Fruit fly (Drosophila melanogaster): ENCODE data around the gene CG9806.

The CG9806 gene

DNA sequence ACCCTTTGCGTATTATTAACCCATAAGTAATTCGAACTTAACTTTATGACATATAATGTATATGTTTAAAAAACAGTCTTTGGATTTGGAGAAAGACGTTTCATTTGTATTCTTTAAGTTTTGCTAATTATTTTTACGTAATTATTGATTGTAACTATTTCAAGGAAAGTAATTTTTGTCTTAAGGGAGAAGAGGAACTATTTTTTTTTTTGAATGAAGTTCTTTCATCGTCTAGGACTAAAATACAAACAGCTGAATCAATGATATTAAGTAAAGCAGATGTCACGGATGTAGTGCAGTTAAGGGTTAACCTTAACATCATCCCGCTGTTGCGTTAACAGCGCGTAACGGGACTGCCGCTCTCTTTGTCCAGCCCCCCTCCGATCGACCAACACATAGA, 2.0 kb upstream of the CG9806 start (continued):
- TF ChIP-seq Dp (GFP tag; optimal IDR thresholded peaks at IDR 0.05) (no peak), row (GFP tag; IDR thresholded peaks at IDR 0.05) (peak; percentile 47; the same call in 2 of the 3 replicates), slbo (GFP tag; IDR thresholded peaks at IDR 0.05) (no peak), H15 (GFP tag; IDR thresholded peaks at IDR 0.05) (no peak), ems (GFP tag; optimal IDR thresholded peaks at IDR 0.05) (peak; percentile 20), CG11560 (tag; IDR thresholded peaks at IDR 0.05) (no peak), tna (GFP tag; IDR thresholded peaks at IDR 0.05; ENCODE audit: partially characterized antibody) (no peak), Hsf (GFP tag; optimal IDR thresholded peaks at IDR 0.05) (peak; percentile 61), CG11723 (GFP tag; optimal IDR thresholded peaks at IDR 0.05) (no peak), E2f2 (GFP tag; IDR thresholded peaks at IDR 0.05) (no peak; the same call in 1 of the 2 replicates), CG6813 (GFP tag; optimal IDR thresholded peaks at IDR 0.05) (no peak), sob (GFP tag; IDR thresholded peaks at IDR 0.05) (no peak), bbx (GFP tag; IDR thresholded peaks at IDR 0.05; ENCODE audit: partially characterized antibody) (no peak), Sox100B (GFP tag; optimal IDR thresholded peaks at IDR 0.05) (peak; percentile 56), CG6765 (GFP tag; optimal IDR thresholded peaks at IDR 0.05) (no peak), CG13424 (tag; optimal IDR thresholded peaks at IDR 0.05) (peak; percentile 55), Nf-YC (tag; optimal IDR thresholded peaks at IDR 0.05) (no peak), Spps (tag; optimal IDR thresholded peaks at IDR 0.05) (peak; percentile 29), CG10959 (GFP tag; IDR thresholded peaks at IDR 0.05) (no peak), ap (GFP tag; IDR thresholded peaks at IDR 0.05) (no peak), CG12942 (GFP tag; optimal IDR thresholded peaks at IDR 0.05) (peak; percentile 11), amos (GFP tag; IDR thresholded peaks at IDR 0.05; ENCODE audit: partially characterized antibody) (no peak), Stat92E (GFP tag; optimal IDR thresholded peaks at IDR 0.05) (no peak), Hmr (GFP tag; optimal IDR thresholded peaks at IDR 0.05) (peak; percentile 67), CG16815 (GFP tag; optimal IDR thresholded peaks at IDR 0.05) (peak; percentile 3), CG16779 (GFP tag; IDR thresholded peaks at IDR 0.05) (no peak), CG17361 (GFP tag; IDR thresholded peaks at IDR 0.05) (peak; percentile 77), dm (GFP tag; optimal IDR thresholded peaks at IDR 0.05) (no peak), CG15479 (GFP tag; optimal IDR thresholded peaks at IDR 0.05) (no peak), Doc3 (GFP tag; IDR thresholded peaks at IDR 0.05; ENCODE audit: partially characterized antibody) (no peak), pita (GFP tag; optimal IDR thresholded peaks at IDR 0.05) (no peak), mam (GFP tag; optimal IDR thresholded peaks at IDR 0.05) (peak; percentile 34), Dip2 (GFP tag; IDR thresholded peaks at IDR 0.05) (no peak), ato (GFP tag; IDR thresholded peaks at IDR 0.05; ENCODE audit: partially characterized antibody) (no peak), Asciz (GFP tag; optimal IDR thresholded peaks at IDR 0.05) (peak; percentile 9), CG18599 (GFP tag; optimal IDR thresholded peaks at IDR 0.05) (peak; percentile 78), Atf3 (GFP tag; optimal IDR thresholded peaks at IDR 0.05) (no peak), vnd (GFP tag; IDR thresholded peaks at IDR 0.05; ENCODE audit: partially characterized antibody) (no peak), CG5180 (GFP tag; optimal IDR thresholded peaks at IDR 0.05) (peak; percentile 9), CkIIα-i1 (GFP tag; IDR thresholded peaks at IDR 0.05) (no peak), Side (GFP tag; optimal IDR thresholded peaks at IDR 0.05) (peak; percentile 10), CTCF (GFP tag; optimal IDR thresholded peaks at IDR 0.05) (no peak), HLH54F (GFP tag; optimal IDR thresholded peaks at IDR 0.05) (no peak), Bgb (GFP tag; IDR thresholded peaks at IDR 0.05; ENCODE audit: partially characterized antibody) (no peak), esg (GFP tag; conservative IDR thresholded peaks at IDR 0.05) (no peak; the same call in 1 of the 2 replicates), CG17612 (GFP tag; IDR thresholded peaks at IDR 0.05) (no peak), pum (GFP tag; optimal IDR thresholded peaks at IDR 0.05) (no peak), CG1233 (GFP tag; optimal IDR thresholded peaks at IDR 0.05) (no peak), CG8359 (GFP tag; optimal IDR thresholded peaks at IDR 0.05; ENCODE audit: borderline replicate concordance) (no peak), MTF-1 (GFP tag; optimal IDR thresholded peaks at IDR 0.05; ENCODE audit: borderline replicate concordance) (no peak), Xrp1 (GFP tag; IDR thresholded peaks at IDR 0.05) (peak; percentile 32; the same call in 1 of the 2 replicates)
